Fruit fly (Drosophila melanogaster) whole organism, prepupa: ENCODE measurements around the gene dl.

ENCODE experiments used
- CG6276 ChIP-seq: fragments of 200-800 bp; sonication (Bioruptor generic); optimal IDR thresholded peaks from 2 replicates; lab custom pipeline; 2017; ENCODE audit warnings: missing biosample characterization, mild to moderate bottlenecking, missing genetic modification characterization
- Eip75B ChIP-seq: fragments of 200-800 bp; sonication (Bioruptor generic); optimal IDR thresholded peaks from 3 replicates; lab custom pipeline; 2016; ENCODE audit warnings: missing biosample characterization, missing genetic modification characterization
- Eip93F ChIP-seq: fragments of 200-800 bp; sonication (Bioruptor generic); optimal IDR thresholded peaks from 2 replicates; lab custom pipeline; 2016; ENCODE audit warnings: missing biosample characterization, mild to moderate bottlenecking, missing genetic modification characterization
- Gug ChIP-seq: fragments of 200-800 bp; sonication (Bioruptor generic); IDR thresholded peaks from 2 replicates; pipeline ENCODE4 v1.3.6; 2022; ENCODE audit warnings: missing biosample characterization, missing genetic modification characterization
- dac ChIP-seq: fragments of 200-800 bp; sonication (Bioruptor generic); optimal IDR thresholded peaks from 2 replicates; lab custom pipeline; 2017; ENCODE audit warnings: missing biosample characterization, mild to moderate bottlenecking, missing genetic modification characterization
- eg ChIP-seq: fragments of 200-800 bp; sonication (Bioruptor generic); IDR thresholded peaks from 3 replicates; pipeline ENCODE4 v1.3.6; 2022; ENCODE audit warnings: missing biosample characterization, missing genetic modification characterization
- fkh ChIP-seq: fragments of 200-800 bp; sonication (Bioruptor generic); optimal IDR thresholded peaks from 3 replicates; lab custom pipeline; 2017; ENCODE audit warnings: missing biosample characterization, mild to moderate bottlenecking, missing genetic modification characterization, moderate library complexity
- lz ChIP-seq: fragments of 200-800 bp; sonication (Bioruptor generic); optimal IDR thresholded peaks from 3 replicates; lab custom pipeline; 2016; ENCODE audit warnings: missing biosample characterization, missing genetic modification characterization

dm6 chr2L:17449608-17450504 is at the start of gene dl:
- TF ChIP-seq fkh (GFP tag; lab: Kevin White, UChicago) (peak; percentile 80), lz (GFP tag; lab: Kevin White, UChicago) (peak; percentile 2), Eip75B (GFP tag; lab: Kevin White, UChicago) (peak; percentile 45), Gug (no peak), dac (GFP tag; lab: Kevin White, UChicago) (peak; percentile 68), CG6276 (GFP tag; lab: Kevin White, UChicago) (peak; percentile 75), Eip93F (GFP tag; lab: Kevin White, UChicago) (no peak), eg (peak; percentile 67; the same call in 2 of the 3 replicates)
